Fruit fly (Drosophila melanogaster): Measurements from ENCODE around the gene CG43841.

Gene CG43841

dm6 chrX:18452717-18453116, 13.2 kb downstream of the CG43841 start:
- TF ChIP-seq CG6163 (GFP tag; IDR thresholded peaks at IDR 0.05) (no peak), Met (GFP tag; optimal IDR thresholded peaks at IDR 0.05) (no peak), CG10631 (GFP tag; optimal IDR thresholded peaks at IDR 0.05) (no peak), CG6276 (GFP tag; optimal IDR thresholded peaks at IDR 0.05) (no peak), fd85E (GFP tag; optimal IDR thresholded peaks at IDR 0.05) (no peak), CG31627 (GFP tag; optimal IDR thresholded peaks at IDR 0.05) (no peak), CG8119 (GFP tag; IDR thresholded peaks at IDR 0.05) (no peak), svp (GFP tag) (peak; percentile 44), Sox14 (GFP tag; optimal IDR thresholded peaks at IDR 0.05) (no peak)

- no peak for TF ChIP-seq Ets21C (GFP tag; optimal IDR thresholded peaks at IDR 0.05)
- no peak for TF ChIP-seq Hr39 (GFP tag; optimal IDR thresholded peaks at IDR 0.05)
- TF ChIP-seq eg (GFP tag; IDR thresholded peaks at IDR 0.05), result no peak
- TF ChIP-seq CG3032 (tag; optimal IDR thresholded peaks at IDR 0.05), result no peak
- no peak for TF ChIP-seq CG34406 (GFP tag; optimal IDR thresholded peaks at IDR 0.05)
- TF ChIP-seq Eip78C (GFP tag), result no peak
- TF ChIP-seq Eip75B (GFP tag; optimal IDR thresholded peaks at IDR 0.05), result no peak
- TF ChIP-seq Smox (GFP tag; optimal IDR thresholded peaks at IDR 0.05), result no peak
- TF ChIP-seq Gug (GFP tag; IDR thresholded peaks at IDR 0.05), result no peak
- no peak for TF ChIP-seq Met (GFP tag; optimal IDR thresholded peaks at IDR 0.05)
- no peak for TF ChIP-seq Blimp-1 (GFP tag; optimal IDR thresholded peaks at IDR 0.05)
- no peak for TF ChIP-seq CG6276 (GFP tag; optimal IDR thresholded peaks at IDR 0.05)
- no peak for TF ChIP-seq pdm3 (GFP tag; optimal IDR thresholded peaks at IDR 0.05)
These were observed 20.9 kb downstream of the CG43841 start, which contains the start of gene CG43843 for dm6 chrX:18460318-18460717. Gene CG43843, minus strand, starts transcription at chrX:18460418.

- TF ChIP-seq CG8119 (GFP tag; IDR thresholded peaks at IDR 0.05) (no peak), CG11902 (GFP tag; optimal IDR thresholded peaks at IDR 0.05) (no peak), Eip78C (GFP tag) (no peak)
These were observed 28.4 kb downstream of the CG43841 start for dm6 chrX:18467881-18468280.

dm6 chrX:18479307-18480134, 40.1 kb downstream of the CG43841 start, which contains the start of gene CG32547:
Gene CG32547, minus strand, starts transcription at chrX:18479487.
- TF ChIP-seq CG8119 (GFP tag; IDR thresholded peaks at IDR 0.05) (no peak; the same call in 2 of the 3 replicates), Hr38 (GFP tag; optimal IDR thresholded peaks at IDR 0.05) (no peak), CG15336 (GFP tag; IDR thresholded peaks at IDR 0.05) (no peak), Eip93F (GFP tag; optimal IDR thresholded peaks at IDR 0.05) (no peak), CG11902 (GFP tag; optimal IDR thresholded peaks at IDR 0.05) (no peak), Smox (GFP tag; optimal IDR thresholded peaks at IDR 0.05) (no peak), CG10669 (GFP tag; optimal IDR thresholded peaks at IDR 0.05) (peak; percentile 21), Ets96B (tag; optimal IDR thresholded peaks at IDR 0.05) (peak; percentile 2), CG6792 (GFP tag; optimal IDR thresholded peaks at IDR 0.05) (no peak), Gug (GFP tag; IDR thresholded peaks at IDR 0.05) (no peak), Lpt (GFP tag; optimal IDR thresholded peaks at IDR 0.05) (no peak), CG7368 (GFP tag; optimal IDR thresholded peaks at IDR 0.05) (no peak), Sox14 (GFP tag; optimal IDR thresholded peaks at IDR 0.05) (no peak), fd59A (GFP tag; optimal IDR thresholded peaks at IDR 0.05) (no peak), CG3032 (tag; optimal IDR thresholded peaks at IDR 0.05) (no peak), CG6276 (GFP tag; optimal IDR thresholded peaks at IDR 0.05) (no peak), eg (GFP tag; IDR thresholded peaks at IDR 0.05) (peak; percentile 15; the same call in 2 of the 3 replicates), CG16779 (tag; optimal IDR thresholded peaks at IDR 0.05) (no peak), cyc (GFP tag; optimal IDR thresholded peaks at IDR 0.05) (no peak), vri (GFP tag; optimal IDR thresholded peaks at IDR 0.05) (no peak), lz (GFP tag; optimal IDR thresholded peaks at IDR 0.05) (no peak), CG31627 (GFP tag; optimal IDR thresholded peaks at IDR 0.05) (no peak), CG6854 (GFP tag; optimal IDR thresholded peaks at IDR 0.05) (no peak), Hr4 (GFP tag; optimal IDR thresholded peaks at IDR 0.05) (peak; percentile 33), Eip75B (GFP tag; optimal IDR thresholded peaks at IDR 0.05) (no peak), Met (GFP tag; optimal IDR thresholded peaks at IDR 0.05) (peak; percentile 43), salr (GFP tag; optimal IDR thresholded peaks at IDR 0.05) (no peak), fd85E (GFP tag; optimal IDR thresholded peaks at IDR 0.05) (no peak), CG10631 (GFP tag; optimal IDR thresholded peaks at IDR 0.05) (no peak), spab (GFP tag; optimal IDR thresholded peaks at IDR 0.05) (no peak), Sox102F (GFP tag; optimal IDR thresholded peaks at IDR 0.05) (no peak), fkh (GFP tag; optimal IDR thresholded peaks at IDR 0.05) (peak; percentile 89), Ets21C (GFP tag; optimal IDR thresholded peaks at IDR 0.05) (no peak), svp (GFP tag) (peak; percentile 36), net (GFP tag; optimal IDR thresholded peaks at IDR 0.05) (no peak), CG6163 (GFP tag; IDR thresholded peaks at IDR 0.05) (peak; percentile 34; the same call in 1 of the 3 replicates), topi (GFP tag; optimal IDR thresholded peaks at IDR 0.05) (no peak)

Data from whole organism, prepupa.